Worm (Caenorhabditis elegans): ENCODE results near the gene inx-7.

- TF ChIP-seq ama-1 (optimal IDR thresholded peaks at IDR 0.05): no peak
- no peak for TF ChIP-seq B0310.2 (tag; optimal IDR thresholded peaks at IDR 0.05)
- no peak for TF ChIP-seq hnd-1 (tag; optimal IDR thresholded peaks at IDR 0.05)
Observed at ce11 chrIV:5948712-5949111, 2.3 kb upstream of the inx-7 start.
